Worm (Caenorhabditis elegans) whole organism, midembryonic: ENCODE data around the gene sdc-2.

ENCODE experiments used
- T22C8.4 ChIP-seq: fragments of 200-800 bp; sonication (Bioruptor generic); IDR thresholded peaks from 2 replicates; pipeline ENCODE4 v1.3.6; 2022; ENCODE audit warnings: missing genetic modification characterization, missing compliant biosample characterization
- cog-1 ChIP-seq: sonication (generic microtip); optimal IDR thresholded peaks from 2 replicates; lab custom pipeline; 2016; ENCODE audit warnings: missing genetic modification characterization, missing compliant biosample characterization
- flt-1 ChIP-seq: fragments of 200-800 bp; sonication (Bioruptor generic); IDR thresholded peaks from 2 replicates; pipeline ENCODE4 v1.3.6; 2022; ENCODE audit warnings: missing genetic modification characterization, missing compliant biosample characterization
- klf-2 ChIP-seq: fragments of 200-800 bp; sonication (Bioruptor generic); conservative IDR thresholded peaks from 2 replicates; pipeline ENCODE4 v1.3.6; 2022; ENCODE audit warnings: missing genetic modification reagents, missing genetic modification characterization, missing compliant biosample characterization
- med-1 ChIP-seq: sonication (generic microtip); optimal IDR thresholded peaks from 2 replicates; lab custom pipeline; 2017; ENCODE audit warnings: missing genetic modification characterization, mild to moderate bottlenecking, missing compliant biosample characterization, antibody characterized with exemption, missing genetic modification reagents; ENCODE audit not compliant: insufficient read depth
- ref-1 ChIP-seq: fragments of 200-800 bp; sonication (Bioruptor generic); conservative IDR thresholded peaks from 2 replicates; pipeline ENCODE4 v1.3.6; 2022; ENCODE audit warnings: missing genetic modification reagents, missing genetic modification characterization, missing compliant biosample characterization
- tab-1 ChIP-seq: fragments of 200-800 bp; sonication (Bioruptor generic); IDR thresholded peaks from 2 replicates; pipeline ENCODE4 v1.3.6; 2022; ENCODE audit warnings: missing genetic modification characterization, missing compliant biosample characterization
- ztf-23 ChIP-seq: fragments of 200-800 bp; sonication (Bioruptor generic); IDR thresholded peaks from 2 replicates; pipeline ENCODE4 v1.3.6; 2022; ENCODE audit warnings: missing genetic modification reagents, missing genetic modification characterization, missing compliant biosample characterization
- ztf-29 ChIP-seq: fragments of 200-800 bp; sonication (Bioruptor generic); IDR thresholded peaks from 2 replicates; pipeline ENCODE4 v1.3.6; 2022; ENCODE audit warnings: missing genetic modification reagents, missing genetic modification characterization, missing compliant biosample characterization

- TF ChIP-seq med-1 (GFP tag; lab: Kevin White, UChicago) = no peak
- TF ChIP-seq klf-2 (GFP tag; lab: Robert Waterston, UW) = no peak
- no peak for TF ChIP-seq tab-1 (GFP tag; lab: Robert Waterston, UW)
- TF ChIP-seq ref-1 (GFP tag; lab: Robert Waterston, UW) = no peak
- TF ChIP-seq T22C8.4 (GFP tag; lab: Robert Waterston, UW) = no peak
- TF ChIP-seq ztf-29 (GFP tag; lab: Robert Waterston, UW) = no peak
- TF ChIP-seq flt-1 (GFP tag; lab: Robert Waterston, UW) = no peak
- TF ChIP-seq cog-1 (tag; lab: Kevin White, UChicago) = no peak
- no peak for TF ChIP-seq ztf-23 (GFP tag; lab: Robert Waterston, UW)
These were observed 11.3 kb upstream of the sdc-2 start, which contains the start of gene ccdc-149 for ce11 chrX:11511231-11511630.
